Worm (Caenorhabditis elegans): ENCODE measurements around the gene cpb-2.

DNA sequence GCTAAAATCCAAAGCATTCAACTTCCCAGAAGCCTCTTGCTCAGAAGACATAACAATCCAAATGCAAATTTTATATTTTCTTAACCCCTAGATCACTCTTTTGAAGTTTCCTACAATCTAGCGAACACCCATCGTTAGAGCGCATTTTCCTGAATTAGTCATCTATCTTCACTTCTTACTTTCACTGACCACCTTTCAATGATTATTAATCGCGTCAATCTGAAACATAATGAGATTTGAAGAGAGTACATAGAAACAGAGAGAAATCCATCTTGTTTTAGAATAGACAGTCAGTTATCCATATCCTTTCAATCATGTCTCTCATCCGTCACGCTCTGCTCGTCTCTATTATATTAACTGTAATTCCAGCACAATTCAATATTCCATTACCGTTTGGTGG is 21.4 kb upstream of the cpb-2 start, which contains the start of gene F40H3.3:
- TF ChIP-seq ztf-11 (tag; optimal IDR thresholded peaks at IDR 0.05) = no peak
- TF ChIP-seq ama-1 (optimal IDR thresholded peaks at IDR 0.05) = no peak
- TF ChIP-seq unc-39 (tag; optimal IDR thresholded peaks at IDR 0.05) = no peak
- TF ChIP-seq lsy-2 (tag; optimal IDR thresholded peaks at IDR 0.05) = no peak
- TF ChIP-seq lin-39 (tag; optimal IDR thresholded peaks at IDR 0.05) = peak; percentile 11
- no peak for TF ChIP-seq skn-1 (tag; optimal IDR thresholded peaks at IDR 0.05)
- no peak for TF ChIP-seq ceh-16 (tag; optimal IDR thresholded peaks at IDR 0.05)
- no peak for TF ChIP-seq mdl-1 (tag; optimal IDR thresholded peaks at IDR 0.05)
- no peak for TF ChIP-seq nhr-237 (tag; optimal IDR thresholded peaks at IDR 0.05)
- TF ChIP-seq sem-4 (tag; optimal IDR thresholded peaks at IDR 0.05) = no peak
- TF ChIP-seq egl-27 (tag; optimal IDR thresholded peaks at IDR 0.05) = no peak
- TF ChIP-seq dmd-4 (tag; optimal IDR thresholded peaks at IDR 0.05) = no peak
- TF ChIP-seq mab-5 (tag; optimal IDR thresholded peaks at IDR 0.05) = no peak
- no peak for TF ChIP-seq zag-1 (tag; optimal IDR thresholded peaks at IDR 0.05)
